Worm (Caenorhabditis elegans) whole organism, L4 larva: ENCODE results near the gene frm-2.

Experiments used
- D1046.2 ChIP-seq: fragments of 200-800 bp; sonication (Bioruptor generic); IDR thresholded peaks from 2 replicates; pipeline ENCODE4 v1.3.6; 2022; ENCODE audit warnings: missing genetic modification characterization, missing compliant biosample characterization
- R02D3.7 ChIP-seq: fragments of 150-350 bp; sonication (generic microtip); optimal IDR thresholded peaks from 3 replicates; lab custom pipeline; 2014; ENCODE audit warnings: missing biosample characterization, missing genetic modification characterization
- T20F7.1 ChIP-seq: fragments of 200-800 bp; sonication (Bioruptor generic); optimal IDR thresholded peaks from 2 replicates; lab custom pipeline; 2018; ENCODE audit warnings: mild to moderate bottlenecking, missing genetic modification characterization, missing compliant biosample characterization
- T26A8.4 ChIP-seq: fragments of 200-800 bp; sonication (Bioruptor generic); IDR thresholded peaks from 2 replicates; pipeline ENCODE4 v1.3.6; 2022; ENCODE audit warnings: missing genetic modification characterization, missing compliant biosample characterization
- Y105C5A.15 ChIP-seq: fragments of 200-800 bp; sonication (Bioruptor generic); IDR thresholded peaks from 2 replicates; pipeline ENCODE4 v1.3.6; 2022; ENCODE audit warnings: missing genetic modification characterization, missing compliant biosample characterization
- Y5F2A.4 ChIP-seq: fragments of 200-800 bp; sonication (Bioruptor generic); optimal IDR thresholded peaks from 2 replicates; lab custom pipeline; 2018; ENCODE audit warnings: mild to moderate bottlenecking, missing genetic modification characterization, missing compliant biosample characterization
- ZK337.2 ChIP-seq: fragments of 200-800 bp; sonication (Bioruptor generic); IDR thresholded peaks from 2 replicates; pipeline ENCODE4 v1.3.6; 2022; ENCODE audit warnings: missing genetic modification reagents, missing genetic modification characterization, missing compliant biosample characterization
- ZK546.5 ChIP-seq, 2 experiments: sonication (generic microtip); optimal IDR thresholded peaks; 2 replicates each; lab custom pipeline; 2017; ENCODE audit warnings: missing biosample characterization in 2 of 2, missing genetic modification characterization in 2 of 2
- arid-1 ChIP-seq: fragments of 200-800 bp; sonication (Bioruptor generic); conservative IDR thresholded peaks from 2 replicates; pipeline ENCODE4 v1.3.6; 2022; ENCODE audit warnings: missing genetic modification reagents, missing genetic modification characterization, missing compliant biosample characterization
- attf-4 ChIP-seq: sonication (generic microtip); optimal IDR thresholded peaks from 3 replicates; lab custom pipeline; 2017; ENCODE audit warnings: missing biosample characterization, missing genetic modification characterization
- ceh-20 ChIP-seq: fragments of 200-800 bp; sonication (Bioruptor generic); IDR thresholded peaks from 2 replicates; pipeline ENCODE4 v1.3.6; 2022; ENCODE audit warnings: missing genetic modification reagents, missing genetic modification characterization, missing compliant biosample characterization
- ceh-44 ChIP-seq: fragments of 200-800 bp; sonication (Bioruptor generic); IDR thresholded peaks from 2 replicates; pipeline ENCODE4 v1.3.6; 2022; ENCODE audit warnings: missing genetic modification reagents, missing genetic modification characterization, missing compliant biosample characterization
- ceh-62 ChIP-seq: sonication (generic microtip); optimal IDR thresholded peaks from 2 replicates; lab custom pipeline; 2017; ENCODE audit warnings: missing biosample characterization, missing genetic modification characterization
- ctbp-1 ChIP-seq: fragments of 200-800 bp; sonication (Bioruptor generic); IDR thresholded peaks from 2 replicates; pipeline ENCODE4 v1.3.6; 2022; ENCODE audit warnings: missing genetic modification reagents, missing genetic modification characterization, missing compliant biosample characterization
- daf-16 ChIP-seq, 3 experiments: sonication (generic microtip); optimal IDR thresholded peaks; 2 replicates each; lab custom pipeline; 2016 to 2017; ENCODE audit warnings: missing genetic modification characterization in 3 of 3, missing genetic modification reagents in 3 of 3, mild to moderate bottlenecking in 2 of 3, missing compliant biosample characterization in 2 of 3, missing biosample characterization in 1 of 3, moderate library complexity in 1 of 3
- dmd-9 ChIP-seq: fragments of 200-800 bp; sonication (Bioruptor generic); IDR thresholded peaks from 2 replicates; pipeline ENCODE4 v1.3.6; 2022; ENCODE audit warnings: missing genetic modification reagents, missing genetic modification characterization, missing compliant biosample characterization
- egl-43 ChIP-seq: fragments of 200-800 bp; sonication (Bioruptor generic); IDR thresholded peaks from 2 replicates; pipeline ENCODE4 v1.3.6; 2022; ENCODE audit warnings: missing genetic modification reagents, missing genetic modification characterization, missing compliant biosample characterization
- fkh-10 ChIP-seq: fragments of 150-350 bp; optimal IDR thresholded peaks from 2 replicates; lab custom pipeline; 2014; ENCODE audit warnings: missing biosample characterization, missing genetic modification reagents, missing genetic modification characterization
- hif-1 ChIP-seq, 2 experiments: sonication (generic microtip); optimal IDR thresholded peaks; 2 replicates each; lab custom pipeline; 2016 to 2017; ENCODE audit warnings: missing compliant biosample characterization in 2 of 2, missing genetic modification characterization in 2 of 2, missing genetic modification reagents in 2 of 2, missing genotype in 2 of 2, mild to moderate bottlenecking in 1 of 2
- hlh-30 ChIP-seq: sonication (generic microtip); optimal IDR thresholded peaks from 2 replicates; lab custom pipeline; 2017; ENCODE audit warnings: antibody characterized with exemption, mild to moderate bottlenecking, missing genetic modification characterization, missing compliant biosample characterization; ENCODE audit not compliant: insufficient read depth
- hmg-1.1 ChIP-seq: fragments of 200-800 bp; sonication (Bioruptor generic); IDR thresholded peaks from 2 replicates; pipeline ENCODE4 v1.3.6; 2022; ENCODE audit warnings: missing genetic modification reagents, missing genetic modification characterization, missing compliant biosample characterization
- jun-1 ChIP-seq: fragments of 150-350 bp; optimal IDR thresholded peaks from 2 replicates; lab custom pipeline; 2014; ENCODE audit warnings: missing biosample characterization, missing genetic modification reagents, missing genetic modification characterization
- lin-1 ChIP-seq: fragments of 200-800 bp; sonication (Bioruptor generic); IDR thresholded peaks from 2 replicates; pipeline ENCODE4 v1.3.6; 2022; ENCODE audit warnings: missing genetic modification reagents, missing genetic modification characterization, missing compliant biosample characterization
- lin-29 ChIP-seq: fragments of 200-800 bp; sonication (Bioruptor generic); IDR thresholded peaks from 2 replicates; pipeline ENCODE4 v1.3.6; 2022; ENCODE audit warnings: missing genetic modification reagents, missing genetic modification characterization, missing compliant biosample characterization
- lin-39 ChIP-seq: fragments of 150-350 bp; optimal IDR thresholded peaks from 2 replicates; lab custom pipeline; 2014; ENCODE audit warnings: missing biosample characterization, missing genetic modification reagents, missing genetic modification characterization
- lsy-2 ChIP-seq, 2 experiments: fragments of 150-350 bp in 1 of 2; sonication (generic microtip) in 1 of 2; optimal IDR thresholded peaks; 2 replicates each; lab custom pipeline; 2014 to 2017; ENCODE audit warnings: missing biosample characterization in 2 of 2, missing genetic modification characterization in 2 of 2
- madf-5 ChIP-seq, 2 experiments: fragments of 200-800 bp; sonication (Bioruptor generic); IDR thresholded peaks; 2 replicates each; pipeline ENCODE4 v1.3.6; 2022; ENCODE audit warnings: missing compliant biosample characterization in 2 of 2, missing genetic modification characterization in 2 of 2
- madf-9 ChIP-seq: fragments of 200-800 bp; sonication (Bioruptor generic); conservative IDR thresholded peaks from 2 replicates; pipeline ENCODE4 v1.3.6; 2022; ENCODE audit warnings: missing genetic modification reagents, missing genetic modification characterization, missing compliant biosample characterization
- mep-1 ChIP-seq: fragments of 150-350 bp; sonication (generic microtip); optimal IDR thresholded peaks from 3 replicates; lab custom pipeline; 2014; ENCODE audit warnings: missing biosample characterization, missing genetic modification characterization
- mes-2 ChIP-seq: sonication (generic microtip); optimal IDR thresholded peaks from 2 replicates; lab custom pipeline; 2016; ENCODE audit warnings: missing genotype, mild to moderate bottlenecking, missing genetic modification characterization, missing compliant biosample characterization; ENCODE audit not compliant: poor library complexity, severe bottlenecking
- mxl-3 ChIP-seq: fragments of 200-800 bp; sonication (Bioruptor generic); optimal IDR thresholded peaks from 2 replicates; lab custom pipeline; 2018; ENCODE audit warnings: mild to moderate bottlenecking, missing genetic modification characterization, missing compliant biosample characterization
- nhr-102 ChIP-seq: sonication (generic microtip); optimal IDR thresholded peaks from 2 replicates; lab custom pipeline; 2016; ENCODE audit warnings: mild to moderate bottlenecking, missing genetic modification characterization, moderate library complexity, missing compliant biosample characterization
- nhr-111 ChIP-seq: fragments of 200-800 bp; sonication (Bioruptor generic); optimal IDR thresholded peaks from 2 replicates; lab custom pipeline; 2018; ENCODE audit warnings: mild to moderate bottlenecking, missing genetic modification characterization, missing compliant biosample characterization
- nhr-28 ChIP-seq: fragments of 150-350 bp; optimal IDR thresholded peaks from 2 replicates; lab custom pipeline; 2014; ENCODE audit warnings: missing biosample characterization, missing genetic modification characterization
- nhr-77 ChIP-seq: fragments of 150-350 bp; optimal IDR thresholded peaks from 2 replicates; lab custom pipeline; 2014; ENCODE audit warnings: missing biosample characterization, missing genetic modification characterization
- saeg-2 ChIP-seq: fragments of 200-800 bp; sonication (Bioruptor generic); IDR thresholded peaks from 2 replicates; pipeline ENCODE4 v1.3.6; 2022; ENCODE audit warnings: missing genetic modification reagents, missing genetic modification characterization, missing compliant biosample characterization
- sdz-12 ChIP-seq: fragments of 200-800 bp; sonication (Bioruptor generic); optimal IDR thresholded peaks from 2 replicates; lab custom pipeline; 2018; ENCODE audit warnings: mild to moderate bottlenecking, missing genetic modification characterization, missing compliant biosample characterization
- set-16 ChIP-seq: fragments of 200-800 bp; sonication (Bioruptor generic); IDR thresholded peaks from 2 replicates; pipeline ENCODE4 v1.3.6; 2022; ENCODE audit warnings: missing genetic modification reagents, missing genetic modification characterization, missing compliant biosample characterization
- spr-3 ChIP-seq: fragments of 200-800 bp; sonication (Bioruptor generic); optimal IDR thresholded peaks from 2 replicates; lab custom pipeline; 2018; ENCODE audit warnings: mild to moderate bottlenecking, missing genetic modification characterization, missing compliant biosample characterization
- tra-1 ChIP-seq: fragments of 200-800 bp; sonication (Bioruptor generic); IDR thresholded peaks from 2 replicates; pipeline ENCODE4 v1.3.6; 2022; ENCODE audit warnings: missing genetic modification reagents, missing genetic modification characterization, missing compliant biosample characterization
- unc-62 ChIP-seq, 3 experiments: fragments of 150-350 bp in 1 of 3; sonication (generic microtip); optimal IDR thresholded peaks in 2 of 3; peaks in 1 of 3; 1 replicate in 1 of 3; 2 replicates in 2 of 3; lab custom pipeline; 2014 to 2017; ENCODE audit warnings: missing biosample characterization in 3 of 3, missing genetic modification characterization in 3 of 3, missing genetic modification reagents in 3 of 3, missing genotype in 1 of 3
- zag-1 ChIP-seq: fragments of 150-350 bp; optimal IDR thresholded peaks from 2 replicates; lab custom pipeline; 2014; ENCODE audit warnings: missing biosample characterization, missing genetic modification characterization
- zfp-2 ChIP-seq: sonication (generic microtip); optimal IDR thresholded peaks from 2 replicates; lab custom pipeline; 2016; ENCODE audit warnings: mild to moderate bottlenecking, missing genetic modification characterization, missing compliant biosample characterization
- zfp-3 ChIP-seq: fragments of 200-800 bp; sonication (Bioruptor generic); conservative IDR thresholded peaks from 2 replicates; pipeline ENCODE4 v1.3.6; 2022; ENCODE audit warnings: missing genetic modification reagents, missing genetic modification characterization, missing compliant biosample characterization
- zip-11 ChIP-seq: fragments of 200-800 bp; sonication (Bioruptor generic); IDR thresholded peaks from 2 replicates; pipeline ENCODE4 v1.3.6; 2022; ENCODE audit warnings: missing genetic modification characterization, missing compliant biosample characterization
- ztf-11 ChIP-seq: fragments of 150-350 bp; optimal IDR thresholded peaks from 2 replicates; lab custom pipeline; 2014; ENCODE audit warnings: missing biosample characterization, missing genetic modification characterization
- ztf-7 ChIP-seq: fragments of 150-350 bp; optimal IDR thresholded peaks from 2 replicates; lab custom pipeline; 2014; ENCODE audit warnings: missing biosample characterization, missing genetic modification characterization

frm-2 gene

ce11 chrIII:5999629-6000028 lies 17.7 kb upstream of the frm-2 start (continued):
- no peak for TF ChIP-seq Y5F2A.4 (GFP tag; lab: Kevin White, UChicago)
- TF ChIP-seq zip-11 = no peak
- TF ChIP-seq ztf-11 (tag; lab: Kevin White, UChicago) = no peak
- no peak for TF ChIP-seq mes-2
- no peak for TF ChIP-seq lin-39 (tag; lab: Kevin White, UChicago)
- no peak for TF ChIP-seq Y105C5A.15 (GFP tag; lab: Robert Waterston, UW)
- TF ChIP-seq attf-4 (tag; lab: Kevin White, UChicago) = no peak
- TF ChIP-seq unc-62 (GFP tag; optimal IDR thresholded peaks at IDR 0.05 in 1 of 2; lab: Kevin White, UChicago) = peak in 1 of 2 experiments; percentile 38
- no peak for TF ChIP-seq unc-62 (tag; optimal IDR thresholded peaks at IDR 0.05; lab: Kevin White, UChicago)
- no peak for TF ChIP-seq madf-9 (GFP tag; lab: Robert Waterston, UW)
- peak in 1 of 2 experiments; percentile 46 for TF ChIP-seq lsy-2 (tag; optimal IDR thresholded peaks at IDR 0.05; lab: Kevin White, UChicago)
- no peak for TF ChIP-seq zag-1
- TF ChIP-seq ceh-20 (GFP tag; lab: Robert Waterston, UW) = no peak
- TF ChIP-seq T20F7.1 (GFP tag; lab: Kevin White, UChicago) = no peak
- TF ChIP-seq arid-1 (GFP tag; lab: Robert Waterston, UW) = no peak
- no peak for TF ChIP-seq R02D3.7 (tag; lab: Kevin White, UChicago)
- TF ChIP-seq nhr-28 (tag; lab: Kevin White, UChicago) = no peak
- no peak for TF ChIP-seq lin-1 (GFP tag; lab: Robert Waterston, UW)
- TF ChIP-seq D1046.2 (GFP tag; lab: Robert Waterston, UW) = no peak
- TF ChIP-seq mep-1 (tag; lab: Kevin White, UChicago) = peak; percentile 54
- no peak for TF ChIP-seq ceh-44 (GFP tag; lab: Robert Waterston, UW)
- no peak for TF ChIP-seq mxl-3 (GFP tag; lab: Kevin White, UChicago)
- TF ChIP-seq tra-1 (GFP tag; lab: Robert Waterston, UW) = no peak
- no peak for TF ChIP-seq set-16
- TF ChIP-seq nhr-102 (tag; lab: Kevin White, UChicago) = no peak
- TF ChIP-seq hmg-1.1 (GFP tag; lab: Robert Waterston, UW) = peak; percentile 31; the same call in 1 of the 2 replicates
- TF ChIP-seq zfp-3 (GFP tag; lab: Robert Waterston, UW) = no peak
- no peak for TF ChIP-seq saeg-2 (GFP tag; lab: Robert Waterston, UW)
- TF ChIP-seq fkh-10 (GFP tag; lab: Kevin White, UChicago) = no peak
- TF ChIP-seq lin-29 (GFP tag; lab: Robert Waterston, UW) = no peak
- no peak for TF ChIP-seq egl-43
- no peak for TF ChIP-seq ceh-62 (tag; lab: Kevin White, UChicago)
- no peak for TF ChIP-seq ztf-7 (tag; lab: Kevin White, UChicago)
- no peak for TF ChIP-seq zfp-2 (tag; lab: Kevin White, UChicago)
- no peak for TF ChIP-seq daf-16 (GFP tag; optimal IDR thresholded peaks at IDR 0.05; lab: Kevin White, UChicago)
- no peak for TF ChIP-seq daf-16 (tag; optimal IDR thresholded peaks at IDR 0.05; lab: Kevin White, UChicago)
- no peak for TF ChIP-seq T26A8.4
- TF ChIP-seq hif-1 (tag; optimal IDR thresholded peaks at IDR 0.05; lab: Kevin White, UChicago) = no peak
- TF ChIP-seq ZK546.5 (tag; optimal IDR thresholded peaks at IDR 0.05; lab: Kevin White, UChicago) = no peak
- no peak for TF ChIP-seq jun-1 (tag; lab: Kevin White, UChicago)
- TF ChIP-seq nhr-77 = no peak

ce11 chrIII:5998640-5999039 lies 16.7 kb upstream of the frm-2 start:
- 0 out of 2 replicates have a peak, but pooled peaks have one; percentile 31 for TF ChIP-seq set-16
- TF ChIP-seq fkh-10 (GFP tag; lab: Kevin White, UChicago) = no peak
- no peak for TF ChIP-seq mxl-3 (GFP tag; lab: Kevin White, UChicago)
- TF ChIP-seq sdz-12 (GFP tag; lab: Kevin White, UChicago) = no peak
- TF ChIP-seq ctbp-1 (GFP tag; lab: Robert Waterston, UW) = 0 out of 2 replicates have a peak, but pooled peaks have one; percentile 8
- TF ChIP-seq R02D3.7 (tag; lab: Kevin White, UChicago) = no peak
- no peak for TF ChIP-seq nhr-111 (GFP tag; lab: Kevin White, UChicago)
- TF ChIP-seq dmd-9 (GFP tag; lab: Robert Waterston, UW) = no peak
- TF ChIP-seq madf-5 (GFP tag; IDR thresholded peaks at IDR 0.05; lab: Robert Waterston, UW) = no peak
- no peak for TF ChIP-seq spr-3 (GFP tag; lab: Kevin White, UChicago)
- no peak for TF ChIP-seq saeg-2 (GFP tag; lab: Robert Waterston, UW)
- peak; percentile 30 for TF ChIP-seq hlh-30 (tag; lab: Kevin White, UChicago)
- TF ChIP-seq ZK337.2 (GFP tag; lab: Robert Waterston, UW) = no peak
